Worm (Caenorhabditis elegans) whole organism, L4 larva: ENCODE measurements around the gene tes-1.

Experiments used
- ZK546.5 ChIP-seq, 2 experiments: sonication (generic microtip); optimal IDR thresholded peaks; 2 replicates each; lab custom pipeline; 2017; ENCODE audit warnings: missing biosample characterization in 2 of 2, missing genetic modification characterization in 2 of 2
- spr-1 ChIP-seq: sonication (generic microtip); optimal IDR thresholded peaks from 2 replicates; lab custom pipeline; 2016; ENCODE audit warnings: mild to moderate bottlenecking, missing genetic modification characterization, missing compliant biosample characterization
- unc-130 ChIP-seq: sonication (generic microtip); optimal IDR thresholded peaks from 2 replicates; lab custom pipeline; 2016; ENCODE audit warnings: missing genetic modification reagents, missing genetic modification characterization, missing compliant biosample characterization
- zag-1 ChIP-seq: fragments of 150-350 bp; optimal IDR thresholded peaks from 2 replicates; lab custom pipeline; 2014; ENCODE audit warnings: missing biosample characterization, missing genetic modification characterization

ce11 chrIV:7488457-7488783 lies 37.2 kb upstream of the tes-1 start:
- no peak for TF ChIP-seq unc-130 (GFP tag; lab: Kevin White, UChicago)
- TF ChIP-seq spr-1 = no peak
- TF ChIP-seq zag-1 = no peak
- TF ChIP-seq ZK546.5 (tag; optimal IDR thresholded peaks at IDR 0.05; lab: Kevin White, UChicago) = no peak
